Worm (Caenorhabditis elegans) whole organism, L4 larva: Measurements from ENCODE around the gene lgc-40.

ENCODE experiments used
- aha-1 ChIP-seq: fragments of 150-350 bp; peaks from one replicate; lab custom pipeline; 2014; ENCODE audit warnings: missing biosample characterization, missing genetic modification characterization
- ama-1 ChIP-seq: fragments of 150-350 bp; optimal IDR thresholded peaks from 2 replicates; lab custom pipeline; 2014; ENCODE audit warnings: inconsistent platforms, mixed read lengths
- daf-12 ChIP-seq: fragments of 150-350 bp; optimal IDR thresholded peaks from 2 replicates; lab custom pipeline; 2014; ENCODE audit warnings: missing biosample characterization, missing genetic modification reagents, missing genetic modification characterization
- dmd-6 ChIP-seq: fragments of 200-800 bp; sonication (Bioruptor generic); IDR thresholded peaks from 2 replicates; pipeline ENCODE4 v1.3.6; 2022; ENCODE audit warnings: missing genetic modification reagents, missing genetic modification characterization, missing compliant biosample characterization
- dmd-9 ChIP-seq: fragments of 200-800 bp; sonication (Bioruptor generic); IDR thresholded peaks from 2 replicates; pipeline ENCODE4 v1.3.6; 2022; ENCODE audit warnings: missing genetic modification reagents, missing genetic modification characterization, missing compliant biosample characterization
- dpl-1 ChIP-seq: fragments of 150-350 bp; optimal IDR thresholded peaks from 2 replicates; lab custom pipeline; 2014; ENCODE audit warnings: missing biosample characterization, missing genetic modification reagents, missing genetic modification characterization
- hif-1 ChIP-seq, 2 experiments: sonication (generic microtip); optimal IDR thresholded peaks; 2 replicates each; lab custom pipeline; 2016 to 2017; ENCODE audit warnings: missing compliant biosample characterization in 2 of 2, missing genetic modification characterization in 2 of 2, missing genetic modification reagents in 2 of 2, missing genotype in 2 of 2, mild to moderate bottlenecking in 1 of 2
- hlh-11 ChIP-seq: fragments of 200-800 bp; sonication (Bioruptor generic); optimal IDR thresholded peaks from 2 replicates; lab custom pipeline; 2018; ENCODE audit warnings: mild to moderate bottlenecking, missing genetic modification characterization, missing compliant biosample characterization
- lin-13 ChIP-seq: fragments of 150-350 bp; optimal IDR thresholded peaks from 2 replicates; lab custom pipeline; 2014; ENCODE audit warnings: missing biosample characterization, missing genetic modification reagents, missing genetic modification characterization
- mxl-2 ChIP-seq: fragments of 200-800 bp; sonication (Bioruptor generic); conservative IDR thresholded peaks from 2 replicates; pipeline ENCODE4 v1.3.6; 2022; ENCODE audit warnings: missing genetic modification reagents, missing genetic modification characterization, missing compliant biosample characterization
- nhr-11 ChIP-seq: fragments of 150-350 bp; optimal IDR thresholded peaks from 2 replicates; lab custom pipeline; 2014; ENCODE audit warnings: missing biosample characterization, missing genetic modification characterization
- nhr-42 ChIP-seq: fragments of 200-800 bp; sonication (Bioruptor generic); IDR thresholded peaks from 2 replicates; pipeline ENCODE4 v1.3.6; 2022; ENCODE audit warnings: missing genetic modification characterization, missing compliant biosample characterization
- nhr-48 ChIP-seq: sonication (generic microtip); optimal IDR thresholded peaks from 2 replicates; lab custom pipeline; 2016; ENCODE audit warnings: mild to moderate bottlenecking, missing genetic modification characterization, missing compliant biosample characterization
- nhr-6 ChIP-seq: fragments of 150-350 bp; optimal IDR thresholded peaks from 2 replicates; lab custom pipeline; 2014; ENCODE audit warnings: missing biosample characterization, missing genetic modification characterization
- spr-1 ChIP-seq: sonication (generic microtip); optimal IDR thresholded peaks from 2 replicates; lab custom pipeline; 2016; ENCODE audit warnings: mild to moderate bottlenecking, missing genetic modification characterization, missing compliant biosample characterization
- tra-1 ChIP-seq: fragments of 200-800 bp; sonication (Bioruptor generic); IDR thresholded peaks from 2 replicates; pipeline ENCODE4 v1.3.6; 2022; ENCODE audit warnings: missing genetic modification reagents, missing genetic modification characterization, missing compliant biosample characterization
- zfp-3 ChIP-seq: fragments of 200-800 bp; sonication (Bioruptor generic); conservative IDR thresholded peaks from 2 replicates; pipeline ENCODE4 v1.3.6; 2022; ENCODE audit warnings: missing genetic modification reagents, missing genetic modification characterization, missing compliant biosample characterization
- zip-2 ChIP-seq: fragments of 150-350 bp; optimal IDR thresholded peaks from 2 replicates; lab custom pipeline; 2014; ENCODE audit warnings: missing biosample characterization, missing genetic modification characterization

Gene lgc-40

DNA sequence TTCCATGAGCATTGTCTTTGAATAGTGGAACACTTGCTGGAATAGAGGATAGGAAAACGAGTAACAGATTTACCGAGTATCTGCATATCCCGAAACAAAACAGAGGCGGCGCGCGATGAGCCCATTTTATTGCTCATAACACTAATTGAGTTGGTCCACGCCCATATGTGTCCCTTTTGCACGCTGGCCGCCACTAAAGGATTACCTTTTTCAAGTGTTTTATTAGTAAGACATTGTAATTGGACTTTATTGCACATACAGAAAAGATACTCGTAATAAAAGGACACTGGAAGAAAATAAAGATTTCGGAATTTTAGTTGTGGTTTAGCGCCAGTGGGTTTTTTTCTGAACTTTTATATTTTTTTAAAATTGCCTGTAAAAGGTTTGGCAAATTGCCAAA lies 53.4 kb downstream of the lgc-40 start, which contains the start of gene hlh-15:
TSS of gene hlh-15 (minus strand) at position 101 of the 400 bp plus-strand sequence.
- TF ChIP-seq nhr-6 (tag; lab: Kevin White, UChicago) (no peak), daf-12 (tag; lab: Kevin White, UChicago) (no peak), zip-2 (tag; lab: Kevin White, UChicago) (no peak), aha-1 (tag; lab: Kevin White, UChicago) (no peak), zfp-3 (GFP tag; lab: Robert Waterston, UW) (no peak), spr-1 (tag; lab: Kevin White, UChicago) (no peak), mxl-2 (GFP tag; lab: Robert Waterston, UW) (no peak), lin-13 (GFP tag; lab: Kevin White, UChicago) (no peak), hlh-11 (no peak), tra-1 (GFP tag; lab: Robert Waterston, UW) (no peak), dpl-1 (GFP tag; lab: Kevin White, UChicago) (no peak), dmd-9 (no peak), nhr-48 (tag; lab: Kevin White, UChicago) (no peak), nhr-11 (tag; lab: Kevin White, UChicago) (no peak), nhr-42 (no peak), hif-1 (tag; optimal IDR thresholded peaks at IDR 0.05; lab: Kevin White, UChicago) (no peak), dmd-6 (GFP tag; lab: Robert Waterston, UW) (no peak), ama-1 (no peak)
